Worm (Caenorhabditis elegans) whole organism, L1 larva: ENCODE measurements around the gene ZK1098.6.
A peak's percentile ranks its signal among the peaks of the same experiment; 100 is the strongest.

Experiments
- C04F5.9 ChIP-seq: sonication (generic microtip); optimal IDR thresholded peaks from 2 replicates; lab custom pipeline; 2016; ENCODE audit warnings: missing genetic modification characterization, missing compliant biosample characterization
- Y116A8C.19 ChIP-seq: sonication (generic microtip); optimal IDR thresholded peaks from 2 replicates; lab custom pipeline; 2016; ENCODE audit warnings: missing compliant biosample characterization, missing genetic modification characterization, borderline replicate concordance
- aha-1 ChIP-seq: fragments of 150-350 bp; optimal IDR thresholded peaks from 2 replicates; lab custom pipeline; 2014; ENCODE audit warnings: missing biosample characterization, missing genetic modification characterization
- aly-2 ChIP-seq: fragments of 150-350 bp; optimal IDR thresholded peaks from 2 replicates; lab custom pipeline; 2014; ENCODE audit warnings: missing biosample characterization, missing genetic modification characterization
- blmp-1 ChIP-seq: fragments of 150-350 bp; optimal IDR thresholded peaks from 2 replicates; lab custom pipeline; 2014; ENCODE audit warnings: missing biosample characterization, missing genetic modification characterization
- ceh-8 ChIP-seq: fragments of 200-800 bp; sonication (Bioruptor generic); optimal IDR thresholded peaks from 2 replicates; lab custom pipeline; 2018; ENCODE audit warnings: mild to moderate bottlenecking, missing genetic modification characterization, moderate library complexity, missing compliant biosample characterization
- ceh-82 ChIP-seq, 3 experiments: fragments of 150-350 bp in 1 of 3; sonication (generic microtip) in 2 of 3; optimal IDR thresholded peaks; 2 replicates each; lab custom pipeline; 2014 to 2017; ENCODE audit warnings: missing biosample characterization in 3 of 3, missing genetic modification characterization in 3 of 3
- ceh-90 ChIP-seq: sonication (generic microtip); optimal IDR thresholded peaks from 2 replicates; lab custom pipeline; 2016; ENCODE audit warnings: missing genetic modification characterization, missing compliant biosample characterization
- dpl-1 ChIP-seq, 3 experiments: fragments of 150-350 bp in 2 of 3; sonication (generic microtip) in 1 of 3; optimal IDR thresholded peaks; 2 replicates each; lab custom pipeline; 2014 to 2017; ENCODE audit warnings: missing biosample characterization in 3 of 3, missing genetic modification characterization in 3 of 3, missing genetic modification reagents in 3 of 3
- efl-1 ChIP-seq, 4 experiments: fragments of 150-350 bp; optimal IDR thresholded peaks in 3 of 4; peaks in 1 of 4; 1 replicate in 1 of 4; 2 replicates in 3 of 4; lab custom pipeline; 2014; ENCODE audit warnings: missing biosample characterization in 2 of 4, missing genetic modification characterization in 2 of 4, missing genetic modification reagents in 2 of 4
- elt-3 ChIP-seq, 6 experiments: fragments of 150-350 bp in 1 of 6; sonication (generic microtip); optimal IDR thresholded peaks; 2 replicates each; lab custom pipeline; 2017 to 2018; ENCODE audit warnings: missing biosample characterization in 6 of 6, missing genetic modification characterization in 6 of 6, inconsistent platforms in 1 of 6
- fkh-8 ChIP-seq: sonication (generic microtip); optimal IDR thresholded peaks from 2 replicates; lab custom pipeline; 2016; ENCODE audit warnings: mild to moderate bottlenecking, missing genetic modification characterization, missing compliant biosample characterization
- fos-1 ChIP-seq: fragments of 150-350 bp; optimal IDR thresholded peaks from 2 replicates; lab custom pipeline; 2014; ENCODE audit warnings: missing biosample characterization, missing genetic modification characterization
- irx-1 ChIP-seq: sonication (generic microtip); optimal IDR thresholded peaks from 2 replicates; lab custom pipeline; 2016; ENCODE audit warnings: missing genetic modification characterization, missing compliant biosample characterization
- lin-13 ChIP-seq: fragments of 150-350 bp; optimal IDR thresholded peaks from 2 replicates; lab custom pipeline; 2014; ENCODE audit warnings: missing biosample characterization, missing genetic modification reagents, missing genetic modification characterization
- lin-14 ChIP-seq: fragments of 200-800 bp; sonication (Bioruptor generic); optimal IDR thresholded peaks from 2 replicates; lab custom pipeline; 2018; ENCODE audit warnings: mild to moderate bottlenecking, missing genetic modification characterization, moderate library complexity, missing compliant biosample characterization
- lin-15B ChIP-seq: fragments of 150-350 bp; sonication (generic microtip); optimal IDR thresholded peaks from 3 replicates; lab custom pipeline; 2014; ENCODE audit warnings: missing biosample characterization, missing genetic modification characterization
- lin-35 ChIP-seq, 2 experiments: fragments of 150-350 bp; optimal IDR thresholded peaks; 2 replicates each; lab custom pipeline; 2014; ENCODE audit warnings: missing biosample characterization in 2 of 2, missing genetic modification characterization in 2 of 2, missing genetic modification reagents in 2 of 2
- lir-3 ChIP-seq: sonication (generic microtip); optimal IDR thresholded peaks from 2 replicates; lab custom pipeline; 2016; ENCODE audit warnings: mild to moderate bottlenecking, missing genetic modification characterization, moderate library complexity, missing compliant biosample characterization; ENCODE audit not compliant: poor library complexity
- lsy-2 ChIP-seq, 2 experiments: fragments of 150-350 bp; optimal IDR thresholded peaks; 2 replicates each; lab custom pipeline; 2014; ENCODE audit warnings: missing biosample characterization in 2 of 2, missing genetic modification characterization in 2 of 2
- mdl-1 ChIP-seq, 2 experiments: fragments of 150-350 bp; optimal IDR thresholded peaks; 2 replicates each; lab custom pipeline; 2014 to 2017; ENCODE audit warnings: missing biosample characterization in 2 of 2, missing genetic modification characterization in 2 of 2, inconsistent platforms in 1 of 2
- mep-1 ChIP-seq: fragments of 150-350 bp; optimal IDR thresholded peaks from 2 replicates; lab custom pipeline; 2014; ENCODE audit warnings: missing biosample characterization, missing genetic modification characterization
- nhr-19 ChIP-seq: fragments of 200-800 bp; sonication (Bioruptor generic); conservative IDR thresholded peaks from 2 replicates; pipeline ENCODE4 v1.3.6; 2022; ENCODE audit warnings: missing genetic modification characterization, missing compliant biosample characterization
- nhr-20 ChIP-seq: sonication (generic microtip); optimal IDR thresholded peaks from 2 replicates; lab custom pipeline; 2016; ENCODE audit warnings: mild to moderate bottlenecking, missing genetic modification characterization, missing compliant biosample characterization
- nhr-237 ChIP-seq: fragments of 150-350 bp; optimal IDR thresholded peaks from 2 replicates; lab custom pipeline; 2014; ENCODE audit warnings: missing biosample characterization, missing genetic modification characterization
- nhr-28 ChIP-seq: fragments of 150-350 bp; optimal IDR thresholded peaks from 2 replicates; lab custom pipeline; 2014; ENCODE audit warnings: missing biosample characterization, missing genetic modification characterization
- nhr-47 ChIP-seq: sonication (generic microtip); optimal IDR thresholded peaks from 2 replicates; lab custom pipeline; 2016; ENCODE audit warnings: mild to moderate bottlenecking, missing genetic modification characterization, moderate library complexity, missing compliant biosample characterization
- nhr-71 ChIP-seq: sonication (generic microtip); optimal IDR thresholded peaks from 2 replicates; lab custom pipeline; 2016; ENCODE audit warnings: mild to moderate bottlenecking, missing genetic modification characterization, moderate library complexity, missing compliant biosample characterization
- nhr-76 ChIP-seq: sonication (generic microtip); optimal IDR thresholded peaks from 2 replicates; lab custom pipeline; 2017; ENCODE audit warnings: missing biosample characterization, missing genetic modification characterization
- nhr-77 ChIP-seq: fragments of 150-350 bp; optimal IDR thresholded peaks from 2 replicates; lab custom pipeline; 2014; ENCODE audit warnings: missing biosample characterization, missing genetic modification characterization
- nhr-85 ChIP-seq: sonication (generic microtip); peaks from one replicate; lab custom pipeline; 2016; ENCODE audit warnings: missing genetic modification characterization, inconsistent platforms, missing compliant biosample characterization
- nhr-90 ChIP-seq: sonication (generic microtip); optimal IDR thresholded peaks from 2 replicates; lab custom pipeline; 2016; ENCODE audit warnings: mild to moderate bottlenecking, missing genetic modification characterization, missing compliant biosample characterization; ENCODE audit not compliant: poor library complexity
- pag-3 ChIP-seq: sonication (generic microtip); optimal IDR thresholded peaks from 2 replicates; lab custom pipeline; 2017; ENCODE audit warnings: missing genetic modification characterization, mild to moderate bottlenecking, missing compliant biosample characterization, antibody characterized with exemption, borderline replicate concordance; ENCODE audit not compliant: insufficient read depth
- pax-3 ChIP-seq: fragments of 200-800 bp; sonication (Bioruptor generic); optimal IDR thresholded peaks from 2 replicates; lab custom pipeline; 2018; ENCODE audit warnings: mild to moderate bottlenecking, missing genetic modification characterization, moderate library complexity, missing compliant biosample characterization
- skn-1 ChIP-seq: fragments of 150-350 bp; optimal IDR thresholded peaks from 2 replicates; lab custom pipeline; 2014; ENCODE audit warnings: missing biosample characterization, missing genetic modification characterization
- snpc-4 ChIP-seq: fragments of 150-350 bp; optimal IDR thresholded peaks from 2 replicates; lab custom pipeline; 2014; ENCODE audit warnings: missing biosample characterization, missing genetic modification characterization
- snu-23 ChIP-seq: sonication (generic microtip); optimal IDR thresholded peaks from 2 replicates; lab custom pipeline; 2016; ENCODE audit warnings: missing genetic modification characterization, missing compliant biosample characterization
- sox-4 ChIP-seq: sonication (generic microtip); optimal IDR thresholded peaks from 2 replicates; lab custom pipeline; 2016; ENCODE audit warnings: missing genetic modification characterization, missing compliant biosample characterization
- sptf-1 ChIP-seq: fragments of 150-350 bp; optimal IDR thresholded peaks from 2 replicates; lab custom pipeline; 2014; ENCODE audit warnings: missing biosample characterization, missing genetic modification characterization
- swsn-7 ChIP-seq: sonication (generic microtip); optimal IDR thresholded peaks from 2 replicates; lab custom pipeline; 2016; ENCODE audit warnings: missing genetic modification characterization, missing compliant biosample characterization
- tbx-2 ChIP-seq: sonication (generic microtip); optimal IDR thresholded peaks from 2 replicates; lab custom pipeline; 2016; ENCODE audit warnings: missing genetic modification characterization, missing compliant biosample characterization
- unc-98 ChIP-seq: fragments of 200-800 bp; sonication (Bioruptor generic); IDR thresholded peaks from 2 replicates; pipeline ENCODE4 v1.3.6; 2022; ENCODE audit warnings: missing genetic modification characterization, missing compliant biosample characterization
- ztf-11 ChIP-seq, 2 experiments: sonication (generic microtip); optimal IDR thresholded peaks; 2 replicates each; lab custom pipeline; 2016 to 2017; ENCODE audit warnings: missing genetic modification characterization in 2 of 2, missing biosample characterization in 1 of 2, missing compliant biosample characterization in 1 of 2
- ztf-4 ChIP-seq: fragments of 150-350 bp; optimal IDR thresholded peaks from 2 replicates; lab custom pipeline; 2014; ENCODE audit warnings: missing biosample characterization, missing genetic modification characterization

The ZK1098.6 gene

DNA sequence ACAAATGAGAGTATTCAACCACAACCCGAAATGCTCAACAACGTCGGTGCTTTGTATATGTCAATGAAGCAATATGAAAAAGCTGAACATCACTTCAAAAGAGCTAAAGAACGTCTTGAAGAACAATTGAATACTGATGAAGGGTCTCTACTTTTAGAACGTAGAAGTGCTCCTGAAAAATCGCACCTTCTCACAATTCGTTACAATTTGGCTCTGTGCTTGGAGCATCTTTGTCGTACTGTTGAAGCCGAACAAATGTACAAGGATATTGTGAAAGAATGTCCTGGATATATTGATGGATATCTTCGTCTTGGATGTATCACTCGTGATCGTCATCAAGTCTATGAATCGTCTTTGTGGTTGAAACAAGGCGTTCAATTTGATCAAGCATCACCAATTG lies 32.7 kb upstream of the ZK1098.6 start:
- TF ChIP-seq ceh-90 (tag; lab: Kevin White, UChicago) (no peak), efl-1 (optimal IDR thresholded peaks at IDR 0.05; lab: Kevin White, UChicago) (no peak), efl-1 (GFP tag; optimal IDR thresholded peaks at IDR 0.05 in 1 of 2; lab: Kevin White, UChicago) (peak in 1 of 2 experiments; percentile 91), ztf-4 (no peak), ztf-11 (tag; optimal IDR thresholded peaks at IDR 0.05; lab: Kevin White, UChicago) (no peak)

DNA sequence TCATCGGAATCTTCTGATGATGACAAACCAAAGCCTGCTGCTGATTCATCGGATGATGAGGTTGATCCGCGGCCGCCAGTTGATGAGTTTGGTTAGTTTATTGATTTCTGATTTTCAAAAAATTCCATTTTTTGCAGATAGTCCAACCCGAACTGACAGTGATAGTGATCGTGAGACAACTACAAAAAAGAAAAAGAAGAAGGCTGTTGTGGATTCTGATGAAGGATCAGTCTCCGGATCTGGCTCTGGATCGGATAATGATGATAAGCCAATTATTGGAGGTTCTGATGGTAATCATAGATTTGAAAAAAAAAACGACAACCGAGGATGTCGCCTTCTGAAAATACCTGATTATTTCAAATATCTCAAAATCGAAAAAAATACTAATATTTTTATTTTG lies 30.9 kb upstream of the ZK1098.6 start:
- no peak for TF ChIP-seq swsn-7
- TF ChIP-seq efl-1 (optimal IDR thresholded peaks at IDR 0.05; lab: Kevin White, UChicago), result no peak
- peak in 1 of 2 experiments; percentile 90 for TF ChIP-seq efl-1 (GFP tag; optimal IDR thresholded peaks at IDR 0.05 in 1 of 2; lab: Kevin White, UChicago)
- no peak for TF ChIP-seq nhr-20 (tag; lab: Kevin White, UChicago)

- no peak for TF ChIP-seq C04F5.9 (tag; lab: Kevin White, UChicago)
- no peak for TF ChIP-seq snu-23 (GFP tag; lab: Kevin White, UChicago)
- no peak for TF ChIP-seq irx-1 (tag; lab: Kevin White, UChicago)
- no peak for TF ChIP-seq lir-3 (tag; lab: Kevin White, UChicago)
- no peak for TF ChIP-seq fkh-8
- TF ChIP-seq nhr-77 (tag; lab: Kevin White, UChicago), result no peak
- no peak for TF ChIP-seq dpl-1 (GFP tag; optimal IDR thresholded peaks at IDR 0.05; lab: Kevin White, UChicago)
- no peak for TF ChIP-seq nhr-28
- no peak for TF ChIP-seq sptf-1 (tag; lab: Kevin White, UChicago)
- TF ChIP-seq skn-1 (tag; lab: Kevin White, UChicago), result no peak
- TF ChIP-seq nhr-76, result no peak
- no peak for TF ChIP-seq nhr-237 (tag; lab: Kevin White, UChicago)
- TF ChIP-seq ceh-8 (GFP tag; lab: Kevin White, UChicago), result no peak
- TF ChIP-seq lin-15B (tag; lab: Kevin White, UChicago), result no peak
- no peak for TF ChIP-seq Y116A8C.19 (tag; lab: Kevin White, UChicago)
- TF ChIP-seq snpc-4 (tag; lab: Kevin White, UChicago), result no peak
- TF ChIP-seq fos-1 (tag; lab: Kevin White, UChicago), result no peak
- TF ChIP-seq unc-98 (GFP tag; lab: Robert Waterston, UW), result no peak
These were observed 29.5 kb upstream of the ZK1098.6 start for ce11 chrIII:9497412-9497811.

- TF ChIP-seq mdl-1 (tag; optimal IDR thresholded peaks at IDR 0.05; lab: Kevin White, UChicago) (peak in 1 of 2 experiments; percentile 47), lin-14 (GFP tag; lab: Kevin White, UChicago) (peak; percentile 83), nhr-20 (tag; lab: Kevin White, UChicago) (peak; percentile 64), nhr-90 (tag; lab: Kevin White, UChicago) (peak; percentile 42), sox-4 (tag; lab: Kevin White, UChicago) (no peak), lir-3 (tag; lab: Kevin White, UChicago) (peak; percentile 6), nhr-71 (tag; lab: Kevin White, UChicago) (peak; percentile 64), lsy-2 (tag; optimal IDR thresholded peaks at IDR 0.05; lab: Kevin White, UChicago) (peak in 1 of 2 experiments; percentile 57), nhr-47 (tag; lab: Kevin White, UChicago) (peak; percentile 16), nhr-19 (GFP tag; lab: Robert Waterston, UW) (peak; percentile 22; the same call in 1 of the 2 replicates), blmp-1 (tag; lab: Kevin White, UChicago) (peak; percentile 84), tbx-2 (tag; lab: Kevin White, UChicago) (peak; percentile 25), nhr-85 (tag; lab: Kevin White, UChicago) (peak; percentile 85), nhr-76 (no peak), lin-35 (GFP tag; optimal IDR thresholded peaks at IDR 0.05; lab: Kevin White, UChicago) (peak in 1 of 2 experiments; percentile 77), skn-1 (tag; lab: Kevin White, UChicago) (peak; percentile 25), elt-3 (tag; optimal IDR thresholded peaks at IDR 0.05; lab: Kevin White, UChicago) (peak in 2 of 6 experiments; percentile 33 to 90), snu-23 (GFP tag; lab: Kevin White, UChicago) (peak; percentile 71), aly-2 (tag; lab: Kevin White, UChicago) (no peak), mep-1 (tag; lab: Kevin White, UChicago) (peak; percentile 63), pag-3 (tag; lab: Kevin White, UChicago) (peak; percentile 2), aha-1 (tag; lab: Kevin White, UChicago) (no peak), pax-3 (tag; lab: Kevin White, UChicago) (no peak), dpl-1 (GFP tag; optimal IDR thresholded peaks at IDR 0.05; lab: Kevin White, UChicago) (peak in 2 of 3 experiments; percentile 17 to 36), ceh-82 (tag; optimal IDR thresholded peaks at IDR 0.05; lab: Kevin White, UChicago) (no peak), lin-13 (GFP tag; lab: Kevin White, UChicago) (peak; percentile 13), efl-1 (optimal IDR thresholded peaks at IDR 0.05; lab: Kevin White, UChicago) (peak in 1 of 2 experiments; percentile 6), efl-1 (GFP tag; optimal IDR thresholded peaks at IDR 0.05 in 1 of 2; lab: Kevin White, UChicago) (peak in 1 of 2 experiments; percentile 86)
These were observed 26.7 kb upstream of the ZK1098.6 start, which contains the start of gene sod-4 for ce11 chrIII:9500267-9500666. Gene sod-4 (minus strand): TSS chrIII:9500375.
